Fruit fly (Drosophila melanogaster): ENCODE results near the gene CG3226.
A peak's percentile ranks its signal among the peaks of the same experiment; 100 is the strongest.

Gene CG3226

DNA sequence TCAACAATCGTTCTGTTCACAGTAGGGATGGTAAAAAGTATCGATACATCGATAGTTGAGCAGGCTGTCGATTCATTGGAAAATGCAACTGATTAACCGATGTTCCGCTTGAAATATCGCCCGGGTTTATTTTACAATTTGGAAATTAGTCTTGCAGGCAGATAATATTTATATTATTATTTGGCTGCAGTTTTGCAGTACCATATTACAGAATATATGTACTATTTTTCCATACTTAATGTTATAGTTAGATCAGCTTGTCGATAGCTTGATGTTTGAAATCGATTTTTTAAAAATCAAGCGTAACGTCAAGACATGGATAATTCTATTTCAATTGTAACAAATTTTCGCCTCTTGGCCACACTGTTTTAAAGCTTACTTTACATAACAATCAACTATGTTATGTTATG, 40.9 kb upstream of the CG3226 start, which contains the start of gene CG14442 (continued):
- TF ChIP-seq CG9876 (GFP tag; optimal IDR thresholded peaks at IDR 0.05), result no peak
- peak; percentile 32 for TF ChIP-seq HLH54F (GFP tag; optimal IDR thresholded peaks at IDR 0.05)
- TF ChIP-seq CG9437 (GFP tag; optimal IDR thresholded peaks at IDR 0.05), result peak; percentile 55
- TF ChIP-seq CG12299 (tag; optimal IDR thresholded peaks at IDR 0.05), result peak; percentile 29
- TF ChIP-seq ham (GFP tag; IDR thresholded peaks at IDR 0.05), result no peak
- TF ChIP-seq CG13287 (GFP tag; IDR thresholded peaks at IDR 0.05; ENCODE audit: partially characterized antibody), result peak; percentile 91
- no peak for TF ChIP-seq maf-S (GFP tag; optimal IDR thresholded peaks at IDR 0.05)
- no peak for TF ChIP-seq klu (GFP tag; IDR thresholded peaks at IDR 0.05)
- peak; percentile 11 for TF ChIP-seq Meics (GFP tag; optimal IDR thresholded peaks at IDR 0.05)
- TF ChIP-seq NK7.1 (GFP tag; optimal IDR thresholded peaks at IDR 0.05), result no peak
- TF ChIP-seq Ets97D (GFP tag; optimal IDR thresholded peaks at IDR 0.05), result peak; percentile 68
- peak; percentile 28; the same call in 1 of the 2 replicates for TF ChIP-seq ssp (GFP tag; IDR thresholded peaks at IDR 0.05)
- TF ChIP-seq CG18011 (GFP tag; optimal IDR thresholded peaks at IDR 0.05), result peak; percentile 9
- TF ChIP-seq nmo (GFP tag; optimal IDR thresholded peaks at IDR 0.05), result peak; percentile 62
- TF ChIP-seq BEAF-32 (GFP tag; optimal IDR thresholded peaks at IDR 0.05), result peak; percentile 94
- no peak for TF ChIP-seq emc (GFP tag; optimal IDR thresholded peaks at IDR 0.05)
- TF ChIP-seq Doc3 (GFP tag; IDR thresholded peaks at IDR 0.05; ENCODE audit: partially characterized antibody), result peak; percentile 93
- TF ChIP-seq tin (GFP tag; optimal IDR thresholded peaks at IDR 0.05), result peak; percentile 22
- TF ChIP-seq CG9727 (GFP tag; optimal IDR thresholded peaks at IDR 0.05), result peak; percentile 2
- no peak for TF ChIP-seq onecut (GFP tag; IDR thresholded peaks at IDR 0.05)
- TF ChIP-seq Oaz (GFP tag; IDR thresholded peaks at IDR 0.05), result no peak
- no peak for TF ChIP-seq dmrt99B (tag; optimal IDR thresholded peaks at IDR 0.05)
- TF ChIP-seq Rfx (GFP tag; IDR thresholded peaks at IDR 0.05), result peak; percentile 51
- TF ChIP-seq cad (GFP tag; optimal IDR thresholded peaks at IDR 0.05), result no peak
- peak; percentile 4 for TF ChIP-seq crc (GFP tag; optimal IDR thresholded peaks at IDR 0.05)
- no peak for TF ChIP-seq CG4820 (GFP tag; optimal IDR thresholded peaks at IDR 0.05)
- TF ChIP-seq kah (GFP tag; optimal IDR thresholded peaks at IDR 0.05), result no peak
- no peak for TF ChIP-seq CG34376 (GFP tag; optimal IDR thresholded peaks at IDR 0.05)
- no peak for TF ChIP-seq cato (GFP tag; optimal IDR thresholded peaks at IDR 0.05; ENCODE audit: borderline replicate concordance)
- TF ChIP-seq CG10267 (tag; optimal IDR thresholded peaks at IDR 0.05), result peak; percentile 33
- TF ChIP-seq Hmx (GFP tag; optimal IDR thresholded peaks at IDR 0.05), result no peak
- TF ChIP-seq Mes4 (GFP tag; optimal IDR thresholded peaks at IDR 0.05), result no peak
- TF ChIP-seq Rx (GFP tag; IDR thresholded peaks at IDR 0.05), result no peak
- no peak for TF ChIP-seq CG9215 (GFP tag; IDR thresholded peaks at IDR 0.05)
- TF ChIP-seq knrl (GFP tag; IDR thresholded peaks at IDR 0.05; ENCODE audit: partially characterized antibody), result peak; percentile 93
- no peak for TF ChIP-seq CG2202 (tag; optimal IDR thresholded peaks at IDR 0.05)
- TF ChIP-seq grau (tag; optimal IDR thresholded peaks at IDR 0.05), result peak; percentile 55
- TF ChIP-seq Eip74EF (GFP tag; optimal IDR thresholded peaks at IDR 0.05), result no peak
- TF ChIP-seq nau (GFP tag; optimal IDR thresholded peaks at IDR 0.05), result no peak
- TF ChIP-seq mld (GFP tag; IDR thresholded peaks at IDR 0.05; ENCODE audit: partially characterized antibody), result peak; percentile 82; the same call in 2 of the 3 replicates
- TF ChIP-seq Hr51 (GFP tag; optimal IDR thresholded peaks at IDR 0.05), result peak; percentile 21 to 29
- TF ChIP-seq Atf3 (GFP tag; optimal IDR thresholded peaks at IDR 0.05), result no peak
- TF ChIP-seq CG1647 (GFP tag; optimal IDR thresholded peaks at IDR 0.05), result no peak
- no peak for TF ChIP-seq fu2 (GFP tag; optimal IDR thresholded peaks at IDR 0.05)
- peak; percentile 76 for TF ChIP-seq Ets65A (GFP tag)
- no peak for TF ChIP-seq CG3726 (GFP tag; IDR thresholded peaks at IDR 0.05)
- no peak for TF ChIP-seq CG17912 (GFP tag; optimal IDR thresholded peaks at IDR 0.05)
- TF ChIP-seq CG10654 (GFP tag; optimal IDR thresholded peaks at IDR 0.05), result peak; percentile 11
- peak; percentile 91 for TF ChIP-seq zen2 (GFP tag; IDR thresholded peaks at IDR 0.05; ENCODE audit: partially characterized antibody)
- peak in 1 of 2 experiments; percentile 25 for TF ChIP-seq bsh (GFP tag; optimal IDR thresholded peaks at IDR 0.05)

Measured in whole organism, embryonic.